Fruit fly (Drosophila melanogaster) S2 (cell line): ENCODE measurements around the gene CG15629.

Source experiments
- CG8478 ChIP-seq: fragments of >200 bp; optimal IDR thresholded peaks from 2 replicates; lab custom pipeline; 2018
- CTCF ChIP-seq, 2 experiments: fragments of >200 bp; optimal IDR thresholded peaks; 2 replicates each; lab custom pipeline; 2018

DNA sequence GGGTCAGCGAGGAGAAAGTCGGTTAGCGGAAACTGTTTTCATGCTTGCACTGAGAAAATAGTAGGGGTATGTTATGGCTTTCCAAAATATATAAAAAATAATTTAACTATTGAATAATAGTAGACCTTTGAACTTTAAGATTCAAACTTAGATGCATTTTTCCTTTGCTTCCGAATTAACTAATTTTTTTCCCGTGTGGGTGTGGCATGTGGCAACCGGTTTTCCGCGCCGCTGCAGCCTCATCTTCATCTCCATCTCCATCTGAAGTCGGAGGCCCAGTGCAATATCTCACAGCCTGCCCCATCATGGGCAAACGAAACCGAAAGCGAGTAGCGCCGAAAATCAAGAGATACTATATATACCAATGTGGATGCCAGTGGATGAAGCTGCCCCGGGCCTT lies 15.2 kb upstream of the CG15629 start:
- TF ChIP-seq CG8478 (lab: Kevin White, UChicago) (no peak), CTCF (optimal IDR thresholded peaks at IDR 0.05; lab: Kevin White, UChicago) (no peak)
